Worm (Caenorhabditis elegans) whole organism, midembryonic: Measurements from ENCODE around the gene R02F2.6.

Experiments
- T22C8.4 ChIP-seq: fragments of 200-800 bp; sonication (Bioruptor generic); IDR thresholded peaks from 2 replicates; pipeline ENCODE4 v1.3.6; 2022; ENCODE audit warnings: missing genetic modification characterization, missing compliant biosample characterization
- cog-1 ChIP-seq: sonication (generic microtip); optimal IDR thresholded peaks from 2 replicates; lab custom pipeline; 2016; ENCODE audit warnings: missing genetic modification characterization, missing compliant biosample characterization
- flt-1 ChIP-seq: fragments of 200-800 bp; sonication (Bioruptor generic); IDR thresholded peaks from 2 replicates; pipeline ENCODE4 v1.3.6; 2022; ENCODE audit warnings: missing genetic modification characterization, missing compliant biosample characterization
- klf-2 ChIP-seq: fragments of 200-800 bp; sonication (Bioruptor generic); conservative IDR thresholded peaks from 2 replicates; pipeline ENCODE4 v1.3.6; 2022; ENCODE audit warnings: missing genetic modification reagents, missing genetic modification characterization, missing compliant biosample characterization
- med-1 ChIP-seq: sonication (generic microtip); optimal IDR thresholded peaks from 2 replicates; lab custom pipeline; 2017; ENCODE audit warnings: missing genetic modification characterization, mild to moderate bottlenecking, missing compliant biosample characterization, antibody characterized with exemption, missing genetic modification reagents; ENCODE audit not compliant: insufficient read depth
- ref-1 ChIP-seq: fragments of 200-800 bp; sonication (Bioruptor generic); conservative IDR thresholded peaks from 2 replicates; pipeline ENCODE4 v1.3.6; 2022; ENCODE audit warnings: missing genetic modification reagents, missing genetic modification characterization, missing compliant biosample characterization
- ztf-23 ChIP-seq: fragments of 200-800 bp; sonication (Bioruptor generic); IDR thresholded peaks from 2 replicates; pipeline ENCODE4 v1.3.6; 2022; ENCODE audit warnings: missing genetic modification reagents, missing genetic modification characterization, missing compliant biosample characterization
- ztf-29 ChIP-seq: fragments of 200-800 bp; sonication (Bioruptor generic); IDR thresholded peaks from 2 replicates; pipeline ENCODE4 v1.3.6; 2022; ENCODE audit warnings: missing genetic modification reagents, missing genetic modification characterization, missing compliant biosample characterization

- TF ChIP-seq flt-1 (GFP tag; lab: Robert Waterston, UW), result no peak
- TF ChIP-seq cog-1 (tag; lab: Kevin White, UChicago), result no peak
- no peak for TF ChIP-seq ztf-29 (GFP tag; lab: Robert Waterston, UW)
- TF ChIP-seq ztf-23, result no peak
- TF ChIP-seq med-1 (GFP tag; lab: Kevin White, UChicago), result no peak
- no peak for TF ChIP-seq ref-1 (GFP tag; lab: Robert Waterston, UW)
- no peak for TF ChIP-seq T22C8.4 (GFP tag; lab: Robert Waterston, UW)
- TF ChIP-seq klf-2 (GFP tag; lab: Robert Waterston, UW), result no peak
These were observed 29.9 kb upstream of the R02F2.6 start, which contains the start of gene D1044.7 for ce11 chrIII:5508669-5509068.
